Fruit fly (Drosophila melanogaster) whole organism, embryonic: ENCODE results near the gene CG42500.
A peak's percentile ranks its signal among the peaks of the same experiment; 100 is the strongest.

ENCODE experiments used
- Antp ChIP-seq: fragments of 200-800 bp; sonication (Bioruptor generic); optimal IDR thresholded peaks from 3 replicates; lab custom pipeline; 2016; ENCODE audit warnings: missing biosample characterization, missing genetic modification characterization
- CG10979 ChIP-seq: fragments of 200-800 bp; sonication (Bioruptor generic); optimal IDR thresholded peaks from 2 replicates; lab custom pipeline; 2018; ENCODE audit warnings: missing biosample characterization, mild to moderate bottlenecking, missing genetic modification characterization, moderate library complexity
- CG11093 ChIP-seq: fragments of 200-800 bp; sonication (Bioruptor generic); IDR thresholded peaks from 3 replicates; pipeline ENCODE4 v1.3.6; 2022; ENCODE audit warnings: missing biosample characterization, missing genetic modification characterization
- CG11723 ChIP-seq: fragments of 200-800 bp; sonication (Bioruptor generic); optimal IDR thresholded peaks from 2 replicates; lab custom pipeline; 2017; ENCODE audit warnings: missing biosample characterization, mild to moderate bottlenecking, missing genetic modification characterization
- CG13287 ChIP-seq: fragments of 200-800 bp; sonication (Bioruptor generic); IDR thresholded peaks from 2 replicates; pipeline ENCODE4 v1.3.6; 2022; ENCODE audit warnings: missing biosample characterization, missing genetic modification characterization; ENCODE audit not compliant: partially characterized antibody
- CG16815 ChIP-seq: fragments of 200-800 bp; sonication (Bioruptor generic); optimal IDR thresholded peaks from 3 replicates; lab custom pipeline; 2017; ENCODE audit warnings: missing biosample characterization, mild to moderate bottlenecking, missing genetic modification characterization
- CG2678 ChIP-seq: fragments of 200-800 bp; sonication (Bioruptor generic); optimal IDR thresholded peaks from 3 replicates; lab custom pipeline; 2019; ENCODE audit warnings: missing biosample characterization, mild to moderate bottlenecking, missing genetic modification characterization, moderate library complexity
- CG2889 ChIP-seq: fragments of 200-800 bp; sonication (Bioruptor generic); IDR thresholded peaks from 3 replicates; pipeline ENCODE4 v1.3.6; 2022; ENCODE audit warnings: missing biosample characterization, missing genetic modification characterization
- CG3281 ChIP-seq: fragments of 200-800 bp; sonication (Bioruptor generic); optimal IDR thresholded peaks from 3 replicates; lab custom pipeline; 2017; ENCODE audit warnings: missing biosample characterization, mild to moderate bottlenecking, missing genetic modification characterization
- CG3726 ChIP-seq: fragments of 200-800 bp; sonication (Bioruptor generic); IDR thresholded peaks from 3 replicates; pipeline ENCODE4, ENCODE4 v1.3.6; 2022; ENCODE audit warnings: missing biosample characterization, missing genetic modification characterization
- CG6689 ChIP-seq: fragments of 200-800 bp; sonication (Bioruptor generic); IDR thresholded peaks from 2 replicates; pipeline ENCODE4 v1.3.6; 2022; ENCODE audit warnings: missing biosample characterization, missing genetic modification characterization
- CG8359 ChIP-seq: fragments of 200-800 bp; sonication (Bioruptor generic); optimal IDR thresholded peaks from 2 replicates; lab custom pipeline; 2017; ENCODE audit warnings: missing biosample characterization, mild to moderate bottlenecking, missing genetic modification characterization, borderline replicate concordance
- CG8924 ChIP-seq: fragments of 200-800 bp; optimal IDR thresholded peaks from 3 replicates; lab custom pipeline; 2019; ENCODE audit warnings: missing biosample characterization, mild to moderate bottlenecking, missing genetic modification characterization, moderate library complexity
- CG9609 ChIP-seq: fragments of 200-800 bp; sonication (Bioruptor generic); optimal IDR thresholded peaks from 3 replicates; lab custom pipeline; 2016; ENCODE audit warnings: missing biosample characterization, missing genetic modification characterization
- CG9817 ChIP-seq: fragments of 200-800 bp; sonication (Bioruptor generic); optimal IDR thresholded peaks from 2 replicates; lab custom pipeline; 2018; ENCODE audit warnings: missing biosample characterization, mild to moderate bottlenecking, missing genetic modification characterization, moderate library complexity
- D ChIP-seq, 2 experiments: fragments of 200-800 bp in 1 of 2; fragments of >200 bp in 1 of 2; sonication (Bioruptor generic) in 1 of 2; optimal IDR thresholded peaks; 2 replicates in 1 of 2; 3 replicates in 1 of 2; lab custom pipeline; 2017; ENCODE audit warnings: mild to moderate bottlenecking in 1 of 2, missing biosample characterization in 1 of 2, missing genetic modification characterization in 1 of 2, missing genetic modification reagents in 1 of 2
- Drgx ChIP-seq: fragments of 200-800 bp; sonication (Bioruptor generic); IDR thresholded peaks from 2 replicates; pipeline ENCODE4 v1.3.6; 2022; ENCODE audit warnings: missing biosample characterization, missing genetic modification characterization
- Ets97D ChIP-seq: fragments of 200-800 bp; sonication (Bioruptor generic); optimal IDR thresholded peaks from 3 replicates; lab custom pipeline; 2016; ENCODE audit warnings: missing biosample characterization, missing genetic modification characterization
- Fer2 ChIP-seq: fragments of 200-800 bp; sonication (Bioruptor generic); optimal IDR thresholded peaks from 2 replicates; lab custom pipeline; 2018; ENCODE audit warnings: missing biosample characterization, mild to moderate bottlenecking, missing genetic modification characterization, moderate library complexity
- HLHmδ ChIP-seq: fragments of 200-800 bp; sonication (Bioruptor generic); optimal IDR thresholded peaks from 2 replicates; lab custom pipeline; 2018; ENCODE audit warnings: missing biosample characterization, mild to moderate bottlenecking, missing genetic modification characterization, moderate library complexity
- Kr ChIP-seq: fragments of 200-800 bp; sonication (Bioruptor generic); optimal IDR thresholded peaks from 2 replicates; lab custom pipeline; 2017; ENCODE audit warnings: missing biosample characterization, mild to moderate bottlenecking, missing genetic modification characterization
- MBD-R2 ChIP-seq: fragments of 200-800 bp; sonication (Bioruptor generic); IDR thresholded peaks from 2 replicates; pipeline ENCODE4 v1.3.6; 2022; ENCODE audit warnings: missing biosample characterization, missing genetic modification characterization
- NC2β ChIP-seq: fragments of 200-800 bp; sonication (Bioruptor generic); optimal IDR thresholded peaks from 2 replicates; lab custom pipeline; 2016; ENCODE audit warnings: missing biosample characterization, missing genetic modification characterization
- Neu2 ChIP-seq: fragments of 200-800 bp; sonication (Bioruptor generic); optimal IDR thresholded peaks from 3 replicates; lab custom pipeline; 2016; ENCODE audit warnings: missing biosample characterization, missing genetic modification characterization, borderline replicate concordance
- Ptx1 ChIP-seq: fragments of 200-800 bp; sonication (Bioruptor generic); IDR thresholded peaks from 2 replicates; pipeline ENCODE4 v1.3.6; 2022; ENCODE audit warnings: missing biosample characterization, missing genetic modification characterization
- Sin3A ChIP-seq: fragments of >200 bp; optimal IDR thresholded peaks from 2 replicates; lab custom pipeline; 2018
- Trl ChIP-seq, 3 experiments: fragments of >200 bp in 2 of 3; fragments of 200-800 bp in 1 of 3; sonication (Bioruptor generic) in 1 of 3; optimal IDR thresholded peaks; 2 replicates in 1 of 3; 3 replicates in 2 of 3; lab custom pipeline; 2016 to 2017; ENCODE audit warnings: missing biosample characterization in 1 of 3, missing genetic modification characterization in 1 of 3
- YL-1 ChIP-seq: fragments of 200-800 bp; sonication (Bioruptor generic); optimal IDR thresholded peaks from 3 replicates; lab custom pipeline; 2017; ENCODE audit warnings: missing biosample characterization, mild to moderate bottlenecking, missing genetic modification characterization
- bowl ChIP-seq: fragments of 200-800 bp; sonication (Bioruptor generic); IDR thresholded peaks from 2 replicates; pipeline ENCODE4 v1.3.6; 2022; ENCODE audit warnings: missing biosample characterization, missing genetic modification characterization
- ewg ChIP-seq: fragments of 200-800 bp; sonication (Bioruptor generic); optimal IDR thresholded peaks from 3 replicates; lab custom pipeline; 2017; ENCODE audit warnings: mild to moderate bottlenecking, missing biosample characterization, missing genetic modification reagents, missing genetic modification characterization
- gro ChIP-seq: fragments of 200-800 bp; sonication (Bioruptor generic); optimal IDR thresholded peaks from 2 replicates; lab custom pipeline; 2016; ENCODE audit warnings: missing biosample characterization, missing genetic modification characterization
- ind ChIP-seq: fragments of 200-800 bp; sonication (Bioruptor generic); optimal IDR thresholded peaks from 3 replicates; lab custom pipeline; 2016; ENCODE audit warnings: missing biosample characterization, missing genetic modification characterization
- jigr1 ChIP-seq: fragments of 200-800 bp; sonication (Bioruptor generic); IDR thresholded peaks from 3 replicates; pipeline ENCODE4 v1.3.6; 2022; ENCODE audit warnings: missing biosample characterization, missing genetic modification characterization
- lilli ChIP-seq: fragments of 200-800 bp; sonication (Bioruptor generic); optimal IDR thresholded peaks from 3 replicates; lab custom pipeline; 2016; ENCODE audit warnings: missing biosample characterization, missing genetic modification characterization
- nerfin-2 ChIP-seq: fragments of 200-800 bp; sonication (Bioruptor generic); IDR thresholded peaks from 2 replicates; pipeline ENCODE4 v1.3.6; 2022; ENCODE audit warnings: missing biosample characterization, missing genetic modification characterization; ENCODE audit not compliant: partially characterized antibody
- nmo ChIP-seq: fragments of 200-800 bp; sonication (Bioruptor generic); optimal IDR thresholded peaks from 2 replicates; lab custom pipeline; 2018; ENCODE audit warnings: missing biosample characterization, mild to moderate bottlenecking, missing genetic modification characterization, moderate library complexity
- peb ChIP-seq: fragments of 200-800 bp; sonication (Bioruptor generic); IDR thresholded peaks from 2 replicates; pipeline ENCODE4 v1.3.6; 2022; ENCODE audit warnings: missing biosample characterization, missing genetic modification characterization
- phol ChIP-seq: fragments of 200-800 bp; sonication (Bioruptor generic); optimal IDR thresholded peaks from 3 replicates; lab custom pipeline; 2018; ENCODE audit warnings: missing biosample characterization, mild to moderate bottlenecking, missing genetic modification characterization, moderate library complexity
- scrt ChIP-seq: fragments of 200-800 bp; sonication (Bioruptor generic); optimal IDR thresholded peaks from 2 replicates; lab custom pipeline; 2018; ENCODE audit warnings: missing biosample characterization, mild to moderate bottlenecking, missing genetic modification characterization, moderate library complexity
- sob ChIP-seq: fragments of 200-800 bp; sonication (Bioruptor generic); IDR thresholded peaks from 2 replicates; pipeline ENCODE4 v1.3.6; 2022; ENCODE audit warnings: missing biosample characterization, missing genetic modification characterization

Gene CG42500

dm6 chr3R:14153729-14154128 lies 1.3 kb upstream of the CG42500 start, which contains the start of gene Recs1:
Gene Recs1 (minus strand): TSS chr3R:14153829.
- TF ChIP-seq NC2β (GFP tag; lab: Kevin White, UChicago) (no peak), MBD-R2 (GFP tag; lab: Robert Waterston, UW) (no peak), CG8924 (tag; lab: Kevin White, UChicago) (no peak)

dm6 chr3R:14151840-14152239 lies 610 bp downstream of the CG42500 start, which contains the start of gene CG14355:
Gene CG14355 (minus strand): TSS chr3R:14151940.
- no peak for TF ChIP-seq Drgx (GFP tag; lab: Robert Waterston, UW)
- TF ChIP-seq CG10979: no peak
- TF ChIP-seq, all 482 proteins: peak for 0

dm6 chr3R:14140912-14141311 lies 11.5 kb downstream of the CG42500 start:
- TF ChIP-seq CG8359 (GFP tag; lab: Kevin White, UChicago) (peak; percentile 6), scrt (GFP tag; lab: Kevin White, UChicago) (peak; percentile 93), Fer2 (tag; lab: Kevin White, UChicago) (no peak), YL-1 (GFP tag; lab: Kevin White, UChicago) (no peak), ewg (peak; percentile 79), CG9817 (tag; lab: Kevin White, UChicago) (no peak), ind (GFP tag; lab: Kevin White, UChicago) (no peak), Kr (GFP tag; lab: Kevin White, UChicago) (no peak), Neu2 (GFP tag; lab: Kevin White, UChicago) (no peak), Trl (optimal IDR thresholded peaks at IDR 0.05; lab: Kevin White, UChicago) (peak; percentile 21 to 57), Trl (GFP tag; optimal IDR thresholded peaks at IDR 0.05; lab: Kevin White, UChicago) (no peak)
- TF ChIP-seq, all 482 proteins: peak for 4

dm6 chr3R:14131972-14132371 lies 20.5 kb downstream of the CG42500 start, which contains the start of gene CG14356:
Gene CG14356 (minus strand): TSS chr3R:14132072.
- TF ChIP-seq CG3726 (GFP tag; lab: Robert Waterston, UW) (0 out of 3 replicates have a peak, but pooled peaks have one; percentile 11), nmo (GFP tag; lab: Kevin White, UChicago) (no peak)

- TF ChIP-seq jigr1 (GFP tag; lab: Robert Waterston, UW): peak; percentile 80; the same call in 2 of the 3 replicates
- peak; percentile 72; the same call in 1 of the 2 replicates for TF ChIP-seq bowl (GFP tag; lab: Robert Waterston, UW)
- no peak for TF ChIP-seq D (optimal IDR thresholded peaks at IDR 0.05; lab: Kevin White, UChicago)
- TF ChIP-seq D (GFP tag; optimal IDR thresholded peaks at IDR 0.05; lab: Kevin White, UChicago): peak; percentile 84
- peak; percentile 91 for TF ChIP-seq CG16815 (GFP tag; lab: Kevin White, UChicago)
- peak; percentile 97 for TF ChIP-seq Ptx1 (GFP tag; lab: Robert Waterston, UW)
- peak; percentile 77 for TF ChIP-seq scrt (GFP tag; lab: Kevin White, UChicago)
- TF ChIP-seq Ets97D (GFP tag; lab: Kevin White, UChicago): peak; percentile 58
- TF ChIP-seq CG9609 (GFP tag; lab: Kevin White, UChicago): peak; percentile 79
- TF ChIP-seq CG2889: peak; percentile 89
- TF ChIP-seq CG11093 (GFP tag; lab: Robert Waterston, UW): peak; percentile 84
- TF ChIP-seq nerfin-2: no peak
- TF ChIP-seq gro: peak; percentile 70
- peak; percentile 94 for TF ChIP-seq CG8924 (tag; lab: Kevin White, UChicago)
- TF ChIP-seq lilli (GFP tag; lab: Kevin White, UChicago): peak; percentile 89
- TF ChIP-seq Sin3A: peak; percentile 29
- peak; percentile 48; the same call in 1 of the 2 replicates for TF ChIP-seq CG13287
- peak; percentile 94 for TF ChIP-seq phol (tag; lab: Kevin White, UChicago)
- peak; percentile 98 for TF ChIP-seq sob
- peak; percentile 87 for TF ChIP-seq Antp (GFP tag; lab: Kevin White, UChicago)
- peak; percentile 67; the same call in 2 of the 3 replicates for TF ChIP-seq CG3726 (GFP tag; lab: Robert Waterston, UW)
- TF ChIP-seq CG6689 (GFP tag; lab: Robert Waterston, UW): peak; percentile 95
- TF ChIP-seq peb (GFP tag; lab: Robert Waterston, UW): peak; percentile 81
- TF ChIP-seq CG11723 (GFP tag; lab: Kevin White, UChicago): peak; percentile 85
- TF ChIP-seq CG3281 (GFP tag; lab: Kevin White, UChicago): peak; percentile 92
- TF ChIP-seq CG2678 (tag; lab: Kevin White, UChicago): peak; percentile 94
- no peak for TF ChIP-seq HLHmδ (GFP tag; lab: Kevin White, UChicago)
Measured at dm6 chr3R:14125479-14126121, 26.9 kb downstream of the CG42500 start, which contains the start of the genes 140up and Polr2B. Gene 140up (minus strand): TSS chr3R:14125548. Gene Polr2B (plus strand): TSS chr3R:14125791.
